Fruit fly (Drosophila melanogaster) whole organism, embryonic: ENCODE results near the gene mTTF.
A peak's percentile ranks its signal among the peaks of the same experiment; 100 is the strongest.

Source experiments
- Abd-B ChIP-seq: fragments of 200-800 bp; sonication (Bioruptor generic); optimal IDR thresholded peaks from 2 replicates; lab custom pipeline; 2018; ENCODE audit warnings: missing biosample characterization, mild to moderate bottlenecking, missing genetic modification characterization, moderate library complexity
- Atf-2 ChIP-seq: fragments of 200-800 bp; sonication (Bioruptor generic); optimal IDR thresholded peaks from 2 replicates; lab custom pipeline; 2016; ENCODE audit warnings: missing biosample characterization, missing genetic modification characterization
- B-H1 ChIP-seq: fragments of 200-800 bp; sonication (Bioruptor generic); IDR thresholded peaks from 3 replicates; pipeline ENCODE4 v1.3.6; 2022; ENCODE audit warnings: missing biosample characterization, missing genetic modification characterization
- CG1024 ChIP-seq: fragments of 200-800 bp; sonication (Bioruptor generic); IDR thresholded peaks from 2 replicates; pipeline ENCODE4 v1.3.6; 2022; ENCODE audit warnings: missing biosample characterization, missing genetic modification characterization
- CG10959 ChIP-seq: fragments of 200-800 bp; sonication (Bioruptor generic); IDR thresholded peaks from 2 replicates; pipeline ENCODE4 v1.3.6; 2022; ENCODE audit warnings: missing biosample characterization, missing genetic modification characterization
- CG11560 ChIP-seq: fragments of 200-800 bp; sonication (Bioruptor generic); IDR thresholded peaks from 3 replicates; pipeline ENCODE4 v1.3.6; 2022; ENCODE audit warnings: missing biosample characterization, missing genetic modification characterization
- CG12155 ChIP-seq: fragments of 200-800 bp; sonication (Bioruptor generic); optimal IDR thresholded peaks from 3 replicates; lab custom pipeline; 2016; ENCODE audit warnings: missing biosample characterization, missing genetic modification characterization
- CG12236 ChIP-seq: fragments of 200-800 bp; sonication (Bioruptor generic); optimal IDR thresholded peaks from 2 replicates; lab custom pipeline; 2016; ENCODE audit warnings: missing biosample characterization, missing genetic modification characterization
- CG13424 ChIP-seq: fragments of 200-800 bp; sonication (Bioruptor generic); optimal IDR thresholded peaks from 2 replicates; lab custom pipeline; 2019; ENCODE audit warnings: missing biosample characterization, mild to moderate bottlenecking, missing genetic modification characterization, moderate library complexity
- CG13894 ChIP-seq: fragments of 200-800 bp; sonication (Bioruptor generic); optimal IDR thresholded peaks from 3 replicates; lab custom pipeline; 2018; ENCODE audit warnings: missing biosample characterization, mild to moderate bottlenecking, missing genetic modification characterization, moderate library complexity
- CG14014 ChIP-seq: fragments of 200-800 bp; sonication (Bioruptor generic); IDR thresholded peaks from 2 replicates; pipeline ENCODE4 v1.3.6; 2022; ENCODE audit warnings: missing biosample characterization, missing genetic modification characterization
- CG17186 ChIP-seq: fragments of 200-800 bp; sonication (Bioruptor generic); optimal IDR thresholded peaks from 3 replicates; lab custom pipeline; 2017; ENCODE audit warnings: missing biosample characterization, missing genetic modification reagents, missing genetic modification characterization
- CG17385 ChIP-seq: fragments of 200-800 bp; sonication (Bioruptor generic); optimal IDR thresholded peaks from 3 replicates; lab custom pipeline; 2018; ENCODE audit warnings: missing biosample characterization, mild to moderate bottlenecking, missing genetic modification characterization
- CG17829 ChIP-seq: fragments of 200-800 bp; optimal IDR thresholded peaks from 2 replicates; lab custom pipeline; 2019; ENCODE audit warnings: missing biosample characterization, mild to moderate bottlenecking, missing genetic modification characterization, moderate library complexity
- CG18262 ChIP-seq: fragments of 200-800 bp; optimal IDR thresholded peaks from 3 replicates; lab custom pipeline; 2019; ENCODE audit warnings: missing biosample characterization, mild to moderate bottlenecking, missing genetic modification characterization, moderate library complexity
- CG2116 ChIP-seq: fragments of 200-800 bp; sonication (Bioruptor generic); optimal IDR thresholded peaks from 3 replicates; lab custom pipeline; 2018; ENCODE audit warnings: missing biosample characterization, mild to moderate bottlenecking, missing genetic modification characterization
- CG2678 ChIP-seq: fragments of 200-800 bp; sonication (Bioruptor generic); optimal IDR thresholded peaks from 3 replicates; lab custom pipeline; 2019; ENCODE audit warnings: missing biosample characterization, mild to moderate bottlenecking, missing genetic modification characterization, moderate library complexity
- CG3163 ChIP-seq: fragments of 200-800 bp; sonication (Bioruptor generic); optimal IDR thresholded peaks from 3 replicates; lab custom pipeline; 2016; ENCODE audit warnings: missing biosample characterization, missing genetic modification characterization
- CG33557 ChIP-seq: fragments of 200-800 bp; sonication (Bioruptor generic); optimal IDR thresholded peaks from 2 replicates; lab custom pipeline; 2019; ENCODE audit warnings: missing biosample characterization, mild to moderate bottlenecking, missing genetic modification characterization, moderate library complexity
- CG4617 ChIP-seq: fragments of 200-800 bp; sonication (Bioruptor generic); optimal IDR thresholded peaks from 3 replicates; lab custom pipeline; 2016; ENCODE audit warnings: missing biosample characterization, missing genetic modification characterization, borderline replicate concordance
- CG6254 ChIP-seq: fragments of 200-800 bp; sonication (Bioruptor generic); optimal IDR thresholded peaks from 3 replicates; lab custom pipeline; 2017; ENCODE audit warnings: mild to moderate bottlenecking, missing biosample characterization, missing genetic modification reagents, missing genetic modification characterization
- CG6272 ChIP-seq: fragments of 200-800 bp; sonication (Bioruptor generic); IDR thresholded peaks from 2 replicates; pipeline ENCODE4 v1.3.6; 2022; ENCODE audit warnings: missing biosample characterization, missing genetic modification characterization
- CG6854 ChIP-seq: fragments of 200-800 bp; sonication (Bioruptor generic); optimal IDR thresholded peaks from 3 replicates; lab custom pipeline; 2017; ENCODE audit warnings: missing biosample characterization, mild to moderate bottlenecking, missing genetic modification characterization
- CG7745 ChIP-seq: fragments of 200-800 bp; sonication (Bioruptor generic); optimal IDR thresholded peaks from 2 replicates; lab custom pipeline; 2018; ENCODE audit warnings: missing biosample characterization, mild to moderate bottlenecking, missing genetic modification characterization, moderate library complexity
- CG7786 ChIP-seq: fragments of 200-800 bp; sonication (Bioruptor generic); optimal IDR thresholded peaks from 2 replicates; lab custom pipeline; 2016; ENCODE audit warnings: missing biosample characterization, missing genetic modification characterization
- CG7963 ChIP-seq: fragments of 200-800 bp; sonication (Bioruptor generic); IDR thresholded peaks from 3 replicates; pipeline ENCODE4 v1.3.6; 2022; ENCODE audit warnings: missing biosample characterization, missing genetic modification characterization; ENCODE audit not compliant: partially characterized antibody
- CG8359 ChIP-seq: fragments of 200-800 bp; sonication (Bioruptor generic); optimal IDR thresholded peaks from 2 replicates; lab custom pipeline; 2017; ENCODE audit warnings: missing biosample characterization, mild to moderate bottlenecking, missing genetic modification characterization, borderline replicate concordance
- CG9437 ChIP-seq: fragments of 200-800 bp; sonication (Bioruptor generic); optimal IDR thresholded peaks from 2 replicates; lab custom pipeline; 2018; ENCODE audit warnings: missing biosample characterization, mild to moderate bottlenecking, missing genetic modification characterization
- CG9817 ChIP-seq: fragments of 200-800 bp; sonication (Bioruptor generic); optimal IDR thresholded peaks from 2 replicates; lab custom pipeline; 2018; ENCODE audit warnings: missing biosample characterization, mild to moderate bottlenecking, missing genetic modification characterization, moderate library complexity
- CG9932 ChIP-seq: fragments of 200-800 bp; sonication (Bioruptor generic); IDR thresholded peaks from 2 replicates; pipeline ENCODE4 v1.3.6; 2022; ENCODE audit warnings: missing biosample characterization, missing genetic modification characterization
- D19B ChIP-seq: fragments of 200-800 bp; sonication (Bioruptor generic); optimal IDR thresholded peaks from 2 replicates; lab custom pipeline; 2017; ENCODE audit warnings: missing biosample characterization, mild to moderate bottlenecking, missing genetic modification characterization
- Deaf1 ChIP-seq: fragments of 200-800 bp; optimal IDR thresholded peaks from 3 replicates; lab custom pipeline; 2019; ENCODE audit warnings: missing biosample characterization, mild to moderate bottlenecking, missing genetic modification characterization, moderate library complexity
- Dip3 ChIP-seq: fragments of 200-800 bp; sonication (Bioruptor generic); optimal IDR thresholded peaks from 3 replicates; lab custom pipeline; 2016; ENCODE audit warnings: missing biosample characterization, missing genetic modification characterization
- HmgD ChIP-seq: fragments of 200-800 bp; sonication (Bioruptor generic); optimal IDR thresholded peaks from 3 replicates; lab custom pipeline; 2016; ENCODE audit warnings: missing biosample characterization, missing genetic modification characterization
- Hsf ChIP-seq: fragments of 200-800 bp; sonication (Bioruptor generic); optimal IDR thresholded peaks from 3 replicates; lab custom pipeline; 2016; ENCODE audit warnings: missing biosample characterization, missing genetic modification characterization
- Jarid2 ChIP-seq: fragments of 200-800 bp; sonication (Bioruptor generic); optimal IDR thresholded peaks from 3 replicates; lab custom pipeline; 2017; ENCODE audit warnings: mild to moderate bottlenecking, missing biosample characterization, missing genetic modification reagents, missing genetic modification characterization
- Sox100B ChIP-seq: fragments of 200-800 bp; sonication (Bioruptor generic); optimal IDR thresholded peaks from 3 replicates; lab custom pipeline; 2018; ENCODE audit warnings: missing biosample characterization, mild to moderate bottlenecking, missing genetic modification characterization
- Tbp ChIP-seq: fragments of >200 bp; optimal IDR thresholded peaks from 2 replicates; lab custom pipeline; 2018; ENCODE audit warnings: missing biosample characterization, missing genetic modification characterization
- fd64A ChIP-seq: fragments of 200-800 bp; sonication (Bioruptor generic); optimal IDR thresholded peaks from 3 replicates; lab custom pipeline; 2018; ENCODE audit warnings: missing biosample characterization, mild to moderate bottlenecking, missing genetic modification characterization
- fu2 ChIP-seq: fragments of 200-800 bp; sonication (Bioruptor generic); optimal IDR thresholded peaks from 2 replicates; lab custom pipeline; 2016; ENCODE audit warnings: missing biosample characterization, missing genetic modification characterization
- gt ChIP-seq: fragments of 200-800 bp; sonication (Bioruptor generic); IDR thresholded peaks from 2 replicates; pipeline ENCODE4 v1.3.6; 2022; ENCODE audit warnings: missing biosample characterization, missing genetic modification characterization
- kni ChIP-seq: fragments of 200-800 bp; sonication (Bioruptor generic); optimal IDR thresholded peaks from 3 replicates; lab custom pipeline; 2017; ENCODE audit warnings: mild to moderate bottlenecking, missing biosample characterization, missing genetic modification reagents, missing genetic modification characterization
- odd ChIP-seq: fragments of 200-800 bp; sonication (Bioruptor generic); optimal IDR thresholded peaks from 2 replicates; lab custom pipeline; 2017; ENCODE audit warnings: missing biosample characterization, mild to moderate bottlenecking, missing genetic modification characterization
- sens ChIP-seq: fragments of 200-800 bp; sonication (Bioruptor generic); peaks from one replicate; lab custom pipeline; 2016; ENCODE audit warnings: missing biosample characterization, missing genetic modification characterization
- sisA ChIP-seq: fragments of 200-800 bp; sonication (Bioruptor generic); IDR thresholded peaks from 2 replicates; pipeline ENCODE4 v1.3.6; 2022; ENCODE audit warnings: missing biosample characterization, missing genetic modification characterization
- tll ChIP-seq, 2 experiments: fragments of 200-800 bp in 1 of 2; fragments of >200 bp in 1 of 2; sonication (Bioruptor generic) in 1 of 2; optimal IDR thresholded peaks; 2 replicates each; lab custom pipeline; 2017 to 2019; ENCODE audit warnings: missing biosample characterization in 2 of 2, missing genetic modification characterization in 2 of 2, mild to moderate bottlenecking in 1 of 2, moderate library complexity in 1 of 2
- toy ChIP-seq: fragments of 200-800 bp; sonication (Bioruptor generic); IDR thresholded peaks from 2 replicates; pipeline ENCODE4 v1.3.6; 2022; ENCODE audit warnings: missing biosample characterization, missing genetic modification characterization
- tup ChIP-seq: fragments of 200-800 bp; sonication (Bioruptor generic); optimal IDR thresholded peaks from 2 replicates; lab custom pipeline; 2016; ENCODE audit warnings: missing biosample characterization, mild to moderate bottlenecking, missing genetic modification characterization, moderate library complexity
- zfh1 ChIP-seq: fragments of 200-800 bp; sonication (Bioruptor generic); IDR thresholded peaks from 3 replicates; pipeline ENCODE4 v1.3.6; 2022; ENCODE audit warnings: missing biosample characterization, missing genetic modification characterization

The mTTF gene

dm6 chr2L:14355033-14355851, 6.7 kb upstream of the mTTF start, which contains the start of gene Rab14 (continued):
- peak; percentile 85 for TF ChIP-seq zfh1 (GFP tag; lab: Robert Waterston, UW)
- peak; percentile 73 for TF ChIP-seq CG6854
- peak; percentile 75 for TF ChIP-seq CG12155
- TF ChIP-seq Jarid2, result peak; percentile 19
- peak; percentile 86 for TF ChIP-seq Tbp (GFP tag; lab: Kevin White, UChicago)
- peak; percentile 74 for TF ChIP-seq HmgD (GFP tag; lab: Kevin White, UChicago)
- peak; percentile 82 for TF ChIP-seq odd
- peak; percentile 72 for TF ChIP-seq CG2116 (GFP tag; lab: Kevin White, UChicago)
- TF ChIP-seq CG18262, result peak; percentile 80
- TF ChIP-seq CG9817, result peak; percentile 85
- no peak for TF ChIP-seq toy (GFP tag; lab: Robert Waterston, UW)
- TF ChIP-seq sens (GFP tag; lab: Kevin White, UChicago), result peak; percentile 89
- peak; percentile 66 for TF ChIP-seq Sox100B (GFP tag; lab: Kevin White, UChicago)
- TF ChIP-seq kni, result peak; percentile 61
- TF ChIP-seq CG9932 (GFP tag; lab: Robert Waterston, UW), result peak; percentile 81
- peak; percentile 84 for TF ChIP-seq CG2678 (tag; lab: Kevin White, UChicago)
- TF ChIP-seq CG13894 (tag; lab: Kevin White, UChicago), result peak; percentile 57
- TF ChIP-seq CG13424 (tag; lab: Kevin White, UChicago), result peak; percentile 88
- TF ChIP-seq CG7786, result peak; percentile 65
- TF ChIP-seq Abd-B (GFP tag; lab: Kevin White, UChicago), result peak; percentile 20
- peak; percentile 34 for TF ChIP-seq CG3163 (GFP tag; lab: Kevin White, UChicago)
- TF ChIP-seq CG6254, result peak; percentile 59
- TF ChIP-seq CG12236, result peak; percentile 54
- TF ChIP-seq CG33557, result peak; percentile 53
- no peak for TF ChIP-seq tll (GFP tag; optimal IDR thresholded peaks at IDR 0.05; lab: Kevin White, UChicago)
- TF ChIP-seq CG17829 (tag; lab: Kevin White, UChicago), result peak; percentile 73
- peak; percentile 68 for TF ChIP-seq B-H1 (GFP tag; lab: Robert Waterston, UW)
- peak; percentile 89 for TF ChIP-seq D19B (GFP tag; lab: Kevin White, UChicago)
- peak; percentile 48 for TF ChIP-seq CG6272 (GFP tag; lab: Robert Waterston, UW)
- peak; percentile 45 for TF ChIP-seq Deaf1
- TF ChIP-seq sisA, result peak; percentile 71
- peak; percentile 84 for TF ChIP-seq CG17385 (GFP tag; lab: Kevin White, UChicago)
- peak; percentile 78; the same call in 2 of the 3 replicates for TF ChIP-seq CG7963 (GFP tag; lab: Robert Waterston, UW)
- peak; percentile 68 for TF ChIP-seq tup (GFP tag; lab: Kevin White, UChicago)
- peak; percentile 89 for TF ChIP-seq CG14014 (GFP tag; lab: Robert Waterston, UW)
- peak; percentile 76 for TF ChIP-seq CG9437 (GFP tag; lab: Kevin White, UChicago)
- TF ChIP-seq fu2 (GFP tag; lab: Kevin White, UChicago), result peak; percentile 21
- peak; percentile 96 for TF ChIP-seq CG4617
- peak; percentile 72 for TF ChIP-seq Dip3 (GFP tag; lab: Kevin White, UChicago)
- TF ChIP-seq CG7745 (tag; lab: Kevin White, UChicago), result no peak
- TF ChIP-seq Atf-2, result peak; percentile 30
- TF ChIP-seq Hsf (GFP tag; lab: Kevin White, UChicago), result peak; percentile 84
- peak; percentile 95 for TF ChIP-seq CG17186 (GFP tag; lab: Kevin White, UChicago)
- peak; percentile 74 for TF ChIP-seq CG1024 (GFP tag; lab: Robert Waterston, UW)
- no peak for TF ChIP-seq gt (GFP tag; lab: Robert Waterston, UW)
- TF ChIP-seq CG8359 (GFP tag; lab: Kevin White, UChicago), result no peak
- TF ChIP-seq CG11560 (tag; lab: Robert Waterston, UW), result no peak
- no peak for TF ChIP-seq fd64A (GFP tag; lab: Kevin White, UChicago)
- peak; percentile 65 for TF ChIP-seq CG10959
